Worm (Caenorhabditis elegans) whole organism, L4 larva: ENCODE data around the gene nhr-68.
A peak's percentile ranks its signal among the peaks of the same experiment; 100 is the strongest.

Experiments used
- D1046.2 ChIP-seq: fragments of 200-800 bp; sonication (Bioruptor generic); IDR thresholded peaks from 2 replicates; pipeline ENCODE4 v1.3.6; 2022; ENCODE audit warnings: missing genetic modification characterization, missing compliant biosample characterization
- F10B5.3 ChIP-seq: sonication (generic microtip); optimal IDR thresholded peaks from 2 replicates; lab custom pipeline; 2016; ENCODE audit warnings: mild to moderate bottlenecking, missing genetic modification characterization, missing compliant biosample characterization
- F26F4.8 ChIP-seq: fragments of 200-800 bp; sonication (Bioruptor generic); conservative IDR thresholded peaks from 2 replicates; pipeline ENCODE4 v1.3.6; 2022; ENCODE audit warnings: missing genetic modification characterization, missing compliant biosample characterization
- F37D6.2 ChIP-seq: sonication (generic microtip); optimal IDR thresholded peaks from 2 replicates; lab custom pipeline; 2016; ENCODE audit warnings: mild to moderate bottlenecking, missing genetic modification characterization, missing compliant biosample characterization
- Y5F2A.4 ChIP-seq: fragments of 200-800 bp; sonication (Bioruptor generic); optimal IDR thresholded peaks from 2 replicates; lab custom pipeline; 2018; ENCODE audit warnings: mild to moderate bottlenecking, missing genetic modification characterization, missing compliant biosample characterization
- aha-1 ChIP-seq: fragments of 150-350 bp; peaks from one replicate; lab custom pipeline; 2014; ENCODE audit warnings: missing biosample characterization, missing genetic modification characterization
- ama-1 ChIP-seq: fragments of 150-350 bp; optimal IDR thresholded peaks from 2 replicates; lab custom pipeline; 2014; ENCODE audit warnings: inconsistent platforms, mixed read lengths
- arid-1 ChIP-seq: fragments of 200-800 bp; sonication (Bioruptor generic); conservative IDR thresholded peaks from 2 replicates; pipeline ENCODE4 v1.3.6; 2022; ENCODE audit warnings: missing genetic modification reagents, missing genetic modification characterization, missing compliant biosample characterization
- ceh-20 ChIP-seq: fragments of 200-800 bp; sonication (Bioruptor generic); IDR thresholded peaks from 2 replicates; pipeline ENCODE4 v1.3.6; 2022; ENCODE audit warnings: missing genetic modification reagents, missing genetic modification characterization, missing compliant biosample characterization
- ceh-28 ChIP-seq: fragments of 150-350 bp; optimal IDR thresholded peaks from 2 replicates; lab custom pipeline; 2014; ENCODE audit warnings: missing biosample characterization, missing genetic modification reagents, missing genetic modification characterization
- ceh-62 ChIP-seq: sonication (generic microtip); optimal IDR thresholded peaks from 2 replicates; lab custom pipeline; 2017; ENCODE audit warnings: missing biosample characterization, missing genetic modification characterization
- ces-1 ChIP-seq: fragments of 150-350 bp; sonication (generic microtip); optimal IDR thresholded peaks from 4 replicates; lab custom pipeline; 2014; ENCODE audit warnings: missing biosample characterization, missing genetic modification reagents, missing genetic modification characterization
- dmd-6 ChIP-seq: fragments of 200-800 bp; sonication (Bioruptor generic); IDR thresholded peaks from 2 replicates; pipeline ENCODE4 v1.3.6; 2022; ENCODE audit warnings: missing genetic modification reagents, missing genetic modification characterization, missing compliant biosample characterization
- egl-27 ChIP-seq: sonication (generic microtip); optimal IDR thresholded peaks from 3 replicates; lab custom pipeline; 2017; ENCODE audit warnings: missing biosample characterization, missing genetic modification reagents, missing genetic modification characterization
- fkh-10 ChIP-seq: fragments of 150-350 bp; optimal IDR thresholded peaks from 2 replicates; lab custom pipeline; 2014; ENCODE audit warnings: missing biosample characterization, missing genetic modification reagents, missing genetic modification characterization
- gei-8 ChIP-seq: fragments of 200-800 bp; sonication (Bioruptor generic); optimal IDR thresholded peaks from 2 replicates; lab custom pipeline; 2018; ENCODE audit warnings: mild to moderate bottlenecking, missing genetic modification characterization, missing compliant biosample characterization
- hif-1 ChIP-seq, 2 experiments: sonication (generic microtip); optimal IDR thresholded peaks; 2 replicates each; lab custom pipeline; 2016 to 2017; ENCODE audit warnings: missing compliant biosample characterization in 2 of 2, missing genetic modification characterization in 2 of 2, missing genetic modification reagents in 2 of 2, missing genotype in 2 of 2, mild to moderate bottlenecking in 1 of 2
- lin-15B ChIP-seq: fragments of 150-350 bp; sonication (generic microtip); optimal IDR thresholded peaks from 3 replicates; lab custom pipeline; 2014; ENCODE audit warnings: missing biosample characterization, missing genetic modification characterization
- lin-38 ChIP-seq: fragments of 200-800 bp; sonication (Bioruptor generic); IDR thresholded peaks from 2 replicates; pipeline ENCODE4 v1.3.6; 2022; ENCODE audit warnings: missing genetic modification reagents, missing genetic modification characterization, missing compliant biosample characterization
- lir-3 ChIP-seq: sonication (generic microtip); optimal IDR thresholded peaks from 2 replicates; lab custom pipeline; 2016; ENCODE audit warnings: mild to moderate bottlenecking, missing genetic modification characterization, missing compliant biosample characterization
- madf-9 ChIP-seq: fragments of 200-800 bp; sonication (Bioruptor generic); conservative IDR thresholded peaks from 2 replicates; pipeline ENCODE4 v1.3.6; 2022; ENCODE audit warnings: missing genetic modification reagents, missing genetic modification characterization, missing compliant biosample characterization
- mep-1 ChIP-seq: fragments of 150-350 bp; sonication (generic microtip); optimal IDR thresholded peaks from 3 replicates; lab custom pipeline; 2014; ENCODE audit warnings: missing biosample characterization, missing genetic modification characterization
- mes-2 ChIP-seq: sonication (generic microtip); optimal IDR thresholded peaks from 2 replicates; lab custom pipeline; 2016; ENCODE audit warnings: missing genotype, mild to moderate bottlenecking, missing genetic modification characterization, missing compliant biosample characterization; ENCODE audit not compliant: poor library complexity, severe bottlenecking
- mxl-2 ChIP-seq: fragments of 200-800 bp; sonication (Bioruptor generic); conservative IDR thresholded peaks from 2 replicates; pipeline ENCODE4 v1.3.6; 2022; ENCODE audit warnings: missing genetic modification reagents, missing genetic modification characterization, missing compliant biosample characterization
- nhr-11 ChIP-seq: fragments of 150-350 bp; optimal IDR thresholded peaks from 2 replicates; lab custom pipeline; 2014; ENCODE audit warnings: missing biosample characterization, missing genetic modification characterization
- nhr-111 ChIP-seq: fragments of 200-800 bp; sonication (Bioruptor generic); optimal IDR thresholded peaks from 2 replicates; lab custom pipeline; 2018; ENCODE audit warnings: mild to moderate bottlenecking, missing genetic modification characterization, missing compliant biosample characterization
- nhr-237 ChIP-seq: sonication (generic microtip); optimal IDR thresholded peaks from 2 replicates; lab custom pipeline; 2017; ENCODE audit warnings: missing biosample characterization, missing genetic modification characterization
- nhr-25 ChIP-seq: sonication (generic microtip); optimal IDR thresholded peaks from 2 replicates; lab custom pipeline; 2017; ENCODE audit warnings: missing genetic modification characterization, mild to moderate bottlenecking, missing compliant biosample characterization, antibody characterized with exemption, moderate library complexity, borderline replicate concordance; ENCODE audit not compliant: insufficient read depth
- nhr-28 ChIP-seq: fragments of 150-350 bp; optimal IDR thresholded peaks from 2 replicates; lab custom pipeline; 2014; ENCODE audit warnings: missing biosample characterization, missing genetic modification characterization
- nhr-41 ChIP-seq: fragments of 200-800 bp; sonication (Bioruptor generic); IDR thresholded peaks from 2 replicates; pipeline ENCODE4 v1.3.6; 2022; ENCODE audit warnings: missing genetic modification reagents, missing genetic modification characterization, missing compliant biosample characterization
- nhr-76 ChIP-seq: fragments of 150-350 bp; optimal IDR thresholded peaks from 2 replicates; lab custom pipeline; 2014; ENCODE audit warnings: missing biosample characterization, missing genetic modification characterization
- pqm-1 ChIP-seq: sonication (generic microtip); optimal IDR thresholded peaks from 2 replicates; lab custom pipeline; 2017; ENCODE audit warnings: missing biosample characterization, missing genetic modification characterization
- rbr-2 ChIP-seq: sonication (generic microtip); optimal IDR thresholded peaks from 2 replicates; lab custom pipeline; 2016; ENCODE audit warnings: missing genotype, missing genetic modification characterization, missing compliant biosample characterization
- saeg-2 ChIP-seq: fragments of 200-800 bp; sonication (Bioruptor generic); IDR thresholded peaks from 2 replicates; pipeline ENCODE4 v1.3.6; 2022; ENCODE audit warnings: missing genetic modification reagents, missing genetic modification characterization, missing compliant biosample characterization
- skn-1 ChIP-seq: fragments of 150-350 bp; optimal IDR thresholded peaks from 2 replicates; lab custom pipeline; 2014; ENCODE audit warnings: missing biosample characterization, missing genetic modification characterization
- snpc-1.2 ChIP-seq: fragments of 200-800 bp; sonication (Bioruptor generic); IDR thresholded peaks from 2 replicates; pipeline ENCODE4 v1.3.6; 2022; ENCODE audit warnings: missing genetic modification reagents, missing genetic modification characterization, missing compliant biosample characterization
- spr-3 ChIP-seq: fragments of 200-800 bp; sonication (Bioruptor generic); optimal IDR thresholded peaks from 2 replicates; lab custom pipeline; 2018; ENCODE audit warnings: mild to moderate bottlenecking, missing genetic modification characterization, missing compliant biosample characterization
- tag-97 ChIP-seq: fragments of 200-800 bp; sonication (Bioruptor generic); IDR thresholded peaks from 2 replicates; pipeline ENCODE4 v1.3.6; 2022; ENCODE audit warnings: missing genetic modification characterization, missing compliant biosample characterization
- unc-130 ChIP-seq: sonication (generic microtip); optimal IDR thresholded peaks from 2 replicates; lab custom pipeline; 2016; ENCODE audit warnings: missing genetic modification reagents, missing genetic modification characterization, missing compliant biosample characterization
- zip-11 ChIP-seq: fragments of 200-800 bp; sonication (Bioruptor generic); IDR thresholded peaks from 2 replicates; pipeline ENCODE4 v1.3.6; 2022; ENCODE audit warnings: missing genetic modification characterization, missing compliant biosample characterization
- ztf-11 ChIP-seq: fragments of 150-350 bp; optimal IDR thresholded peaks from 2 replicates; lab custom pipeline; 2014; ENCODE audit warnings: missing biosample characterization, missing genetic modification characterization

The nhr-68 gene

DNA sequence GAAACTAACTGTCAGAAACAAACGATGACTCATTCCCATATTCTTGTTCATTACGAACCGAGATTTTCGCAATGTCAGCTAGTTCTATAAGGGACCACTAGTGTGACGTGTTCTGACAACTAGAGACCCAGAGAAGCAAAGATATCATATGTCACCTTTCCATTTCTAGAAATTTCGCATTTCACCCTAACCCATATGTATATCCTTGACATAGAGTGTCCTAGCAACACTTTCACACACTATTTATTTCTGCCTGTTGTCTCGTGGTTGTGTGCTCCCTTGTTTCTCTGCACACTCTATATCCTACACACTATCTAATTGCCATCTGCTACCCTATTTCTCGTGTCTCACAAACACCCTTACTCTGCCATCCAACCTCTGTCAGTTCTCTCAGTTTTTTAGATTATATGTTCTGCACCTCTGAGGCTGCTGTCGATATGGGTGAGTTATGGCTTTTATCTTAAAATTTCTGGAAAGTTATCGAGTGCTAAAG lies 24.3 kb upstream of the nhr-68 start, which contains the start of the genes F38B7.17 and F38B7.3 (continued):
- no peak for TF ChIP-seq fkh-10
- no peak for TF ChIP-seq nhr-76 (tag; lab: Kevin White, UChicago)
- no peak for TF ChIP-seq F26F4.8 (GFP tag; lab: Robert Waterston, UW)
- TF ChIP-seq nhr-25 (tag; lab: Kevin White, UChicago), result peak; percentile 63
- no peak for TF ChIP-seq lin-38 (GFP tag; lab: Robert Waterston, UW)
- TF ChIP-seq pqm-1, result peak; percentile 66
- TF ChIP-seq F37D6.2, result no peak
- TF ChIP-seq gei-8 (GFP tag; lab: Kevin White, UChicago), result no peak
- no peak for TF ChIP-seq hif-1 (tag; optimal IDR thresholded peaks at IDR 0.05; lab: Kevin White, UChicago)
- no peak for TF ChIP-seq ceh-62 (tag; lab: Kevin White, UChicago)
- no peak for TF ChIP-seq snpc-1.2
- peak; percentile 55 for TF ChIP-seq dmd-6 (GFP tag; lab: Robert Waterston, UW)
- TF ChIP-seq aha-1 (tag; lab: Kevin White, UChicago), result no peak
- no peak for TF ChIP-seq madf-9 (GFP tag; lab: Robert Waterston, UW)
- TF ChIP-seq ztf-11 (tag; lab: Kevin White, UChicago), result no peak
- TF ChIP-seq lin-15B, result no peak
- TF ChIP-seq arid-1, result no peak

DNA sequence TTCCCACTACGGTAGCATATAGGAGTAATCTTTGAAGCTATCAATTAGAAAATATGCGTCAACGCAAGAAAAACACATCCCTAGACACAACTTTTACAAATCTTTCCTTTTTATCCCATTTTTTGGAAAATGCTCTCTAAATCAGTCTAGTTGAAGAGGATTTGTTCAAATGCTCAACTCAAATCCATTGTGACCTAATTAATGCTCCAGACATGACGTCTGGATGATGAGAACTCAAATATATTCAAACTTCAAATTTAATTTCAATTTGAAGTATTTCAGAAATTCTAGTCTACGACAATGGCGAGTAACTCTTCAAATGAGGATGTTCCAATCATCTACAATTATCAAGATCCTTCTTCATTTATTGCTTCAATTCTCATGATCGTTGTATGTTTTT lies 20.9 kb upstream of the nhr-68 start, which contains the start of gene srx-85:
Gene srx-85, plus strand, starts transcription at position 301 of the 400 bp plus-strand sequence.
- TF ChIP-seq ceh-28 (tag; lab: Kevin White, UChicago), result no peak
- TF ChIP-seq hif-1 (tag; optimal IDR thresholded peaks at IDR 0.05; lab: Kevin White, UChicago), result no peak
- TF ChIP-seq skn-1 (tag; lab: Kevin White, UChicago), result no peak
- no peak for TF ChIP-seq rbr-2 (tag; lab: Kevin White, UChicago)
- no peak for TF ChIP-seq spr-3 (GFP tag; lab: Kevin White, UChicago)
- no peak for TF ChIP-seq D1046.2 (GFP tag; lab: Robert Waterston, UW)
- TF ChIP-seq Y5F2A.4 (GFP tag; lab: Kevin White, UChicago), result no peak
- TF ChIP-seq ama-1 (lab: Kevin White, UChicago), result no peak
- TF ChIP-seq unc-130, result no peak
- no peak for TF ChIP-seq nhr-41

DNA sequence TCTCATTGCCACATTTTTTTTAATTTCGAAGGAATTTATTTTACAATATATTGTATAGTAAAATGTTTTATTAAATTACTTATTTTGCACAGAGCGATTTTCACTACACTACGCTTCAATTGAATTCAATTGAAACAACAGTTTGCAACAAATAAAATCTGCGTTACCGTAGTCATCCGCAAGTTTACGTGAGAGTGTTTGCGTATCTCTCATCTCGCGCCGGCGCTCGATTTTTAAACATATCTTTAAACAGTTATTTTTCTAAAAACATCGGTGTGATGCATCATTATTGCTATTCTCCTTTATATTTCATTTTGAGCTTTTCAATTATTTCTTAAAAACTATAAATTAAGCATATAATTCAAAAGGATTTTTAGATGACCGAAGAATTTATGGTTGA lies 19.0 kb upstream of the nhr-68 start, which contains the start of gene duo-1:
Gene duo-1, plus strand, starts transcription at position 371 of the 400 bp plus-strand sequence.
- TF ChIP-seq lir-3 (tag; lab: Kevin White, UChicago) (no peak), unc-130 (peak; percentile 46), nhr-237 (tag; lab: Kevin White, UChicago) (no peak)

DNA sequence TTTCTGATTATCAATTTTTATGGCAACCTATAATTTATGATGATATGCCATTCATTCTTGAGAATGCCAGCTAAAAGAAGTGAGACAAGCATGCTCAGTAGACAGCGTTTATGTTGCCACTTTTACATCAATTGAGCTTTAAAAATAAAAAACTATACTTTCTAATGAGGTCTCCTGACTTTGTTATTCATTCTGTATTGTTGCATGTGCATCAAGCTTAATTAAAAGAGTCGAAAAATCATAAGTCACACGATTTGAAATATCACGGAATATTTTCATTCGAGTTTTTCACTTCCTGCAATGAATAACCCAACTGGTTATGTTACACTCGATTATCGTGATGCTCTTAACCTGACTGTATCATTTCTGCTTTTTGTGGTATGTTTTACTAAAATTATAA lies 10.6 kb upstream of the nhr-68 start, which contains the start of gene srx-86:
Gene srx-86, plus strand, starts transcription at position 301 of the 400 bp plus-strand sequence.
- TF ChIP-seq egl-27 (tag; lab: Kevin White, UChicago) (no peak), ces-1 (no peak), tag-97 (GFP tag; lab: Robert Waterston, UW) (no peak), saeg-2 (no peak), skn-1 (tag; lab: Kevin White, UChicago) (no peak), ama-1 (lab: Kevin White, UChicago) (no peak), mxl-2 (GFP tag; lab: Robert Waterston, UW) (no peak), F10B5.3 (tag; lab: Kevin White, UChicago) (no peak), nhr-11 (no peak), mep-1 (no peak), zip-11 (GFP tag; lab: Robert Waterston, UW) (no peak), madf-9 (GFP tag; lab: Robert Waterston, UW) (no peak), ceh-20 (GFP tag; lab: Robert Waterston, UW) (no peak), mes-2 (no peak), nhr-28 (tag; lab: Kevin White, UChicago) (no peak), Y5F2A.4 (GFP tag; lab: Kevin White, UChicago) (no peak), nhr-111 (GFP tag; lab: Kevin White, UChicago) (no peak)
- TF ChIP-seq, all 104 proteins: peak for 0
